Worm (Caenorhabditis elegans): ENCODE results near the gene oac-40.

DNA sequence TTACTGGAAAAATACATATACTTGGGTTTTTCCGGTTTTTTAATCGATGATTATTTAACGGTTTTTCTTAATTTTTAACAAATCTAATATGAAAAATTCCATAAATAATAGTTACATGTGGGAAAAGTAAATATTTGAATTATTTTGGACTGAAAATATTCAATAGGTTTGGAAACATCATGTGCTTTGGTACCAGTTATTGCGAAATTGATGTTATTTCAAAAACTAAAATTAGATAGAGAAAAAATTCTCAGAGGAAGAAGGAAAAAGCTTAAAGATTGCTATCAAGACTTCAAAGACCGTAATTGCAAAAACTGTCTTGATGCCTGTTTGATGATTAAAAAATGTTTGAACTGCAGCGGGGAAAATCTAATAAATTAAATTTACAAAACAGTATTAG lies 48.4 kb downstream of the oac-40 start:
- TF ChIP-seq flt-1 (GFP tag; IDR thresholded peaks at IDR 0.05) (no peak), med-1 (GFP tag; optimal IDR thresholded peaks at IDR 0.05; ENCODE audit: insufficient read depth) (no peak), cog-1 (tag; optimal IDR thresholded peaks at IDR 0.05) (no peak), ztf-23 (GFP tag; IDR thresholded peaks at IDR 0.05) (no peak), ref-1 (GFP tag; conservative IDR thresholded peaks at IDR 0.05) (no peak), T22C8.4 (GFP tag; IDR thresholded peaks at IDR 0.05) (no peak)

Measured in whole organism, midembryonic.